Worm (Caenorhabditis elegans): ENCODE results near the gene D1079.1.

Gene D1079.1

DNA sequence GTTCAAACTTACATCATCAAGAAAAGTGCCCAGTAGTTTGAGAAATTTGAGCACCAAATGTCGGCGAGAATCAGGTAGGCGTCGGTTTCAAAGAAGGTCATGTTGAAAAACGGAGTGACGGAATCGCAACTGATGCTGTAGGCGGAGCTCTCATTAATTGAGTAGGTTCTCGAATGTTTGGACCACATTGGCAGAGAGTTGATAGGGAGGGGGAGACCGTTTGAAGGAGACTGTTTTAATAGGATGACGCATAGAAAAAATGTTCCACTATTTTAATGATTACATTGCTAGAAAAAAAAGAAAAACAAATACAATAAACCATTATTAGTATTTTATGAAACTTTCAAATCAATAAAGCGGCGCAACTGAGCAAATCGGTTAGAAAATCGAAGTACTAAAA, 39.8 kb upstream of the D1079.1 start, which contains the start of gene F14H12.17:
Gene F14H12.17 (minus strand): TSS at position 101 of the 400 bp plus-strand sequence.
- TF ChIP-seq lin-13 (GFP tag; optimal IDR thresholded peaks at IDR 0.05), result no peak

DNA sequence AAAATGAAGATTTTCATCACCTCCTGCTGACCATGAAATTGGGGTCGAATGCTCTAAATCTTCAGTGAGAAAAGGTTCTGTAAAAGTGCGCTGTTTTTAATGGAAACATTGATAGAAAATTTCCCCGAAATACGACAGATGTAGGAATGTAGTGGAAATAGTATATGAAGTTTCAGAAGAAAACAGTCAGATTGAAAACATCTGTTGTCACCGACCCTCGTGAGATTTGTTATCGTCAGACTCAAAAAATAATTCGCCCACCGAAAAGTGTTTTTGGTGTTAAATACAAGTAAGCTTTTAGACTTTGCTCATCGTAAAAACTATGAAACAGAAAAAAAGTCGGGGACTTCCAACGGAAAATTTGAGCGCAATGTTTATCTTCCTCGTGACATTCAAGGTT, 38.1 kb upstream of the D1079.1 start, which contains the start of gene F14H12.8:
Gene F14H12.8 (minus strand): TSS at position 101 of the 400 bp plus-strand sequence.
- TF ChIP-seq spr-3 (GFP tag; optimal IDR thresholded peaks at IDR 0.05), result no peak
- TF ChIP-seq F26F4.8 (GFP tag; conservative IDR thresholded peaks at IDR 0.05), result no peak

DNA sequence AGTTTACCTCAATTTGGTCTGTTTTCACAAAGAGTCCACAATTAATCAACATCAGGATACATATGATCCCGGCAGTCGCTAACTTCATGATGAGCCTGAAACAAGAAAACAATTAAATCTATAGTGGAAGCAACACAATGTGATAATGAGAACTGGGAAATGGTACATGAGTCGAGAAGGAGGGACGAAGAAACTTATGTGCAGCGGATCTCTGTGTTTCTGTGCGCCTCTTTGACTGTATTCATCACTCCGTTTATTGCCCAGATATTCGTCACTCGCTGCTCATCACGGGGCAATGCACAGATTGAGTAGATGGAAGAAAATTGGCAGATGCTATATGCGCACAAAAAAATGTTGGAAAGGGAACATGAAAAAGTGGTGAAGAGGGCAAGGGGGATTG, 36.7 kb upstream of the D1079.1 start, which contains the start of gene R160.3:
Gene R160.3 (minus strand): TSS at position 101 of the 400 bp plus-strand sequence.
- TF ChIP-seq ctbp-1 (GFP tag; IDR thresholded peaks at IDR 0.05), result no peak
- TF ChIP-seq hmg-1.1 (GFP tag; IDR thresholded peaks at IDR 0.05), result no peak
- TF ChIP-seq pha-4 (GFP tag; IDR thresholded peaks at IDR 0.05), result no peak
- no peak for TF ChIP-seq pha-4 (tag; optimal IDR thresholded peaks at IDR 0.05)
- TF ChIP-seq lin-1 (GFP tag; IDR thresholded peaks at IDR 0.05), result no peak
- TF ChIP-seq set-16 (GFP tag; IDR thresholded peaks at IDR 0.05), result no peak
- no peak for TF ChIP-seq T26A8.4 (GFP tag; IDR thresholded peaks at IDR 0.05)
- no peak for TF ChIP-seq fkh-10 (GFP tag; optimal IDR thresholded peaks at IDR 0.05)
- TF ChIP-seq rbr-2 (tag; optimal IDR thresholded peaks at IDR 0.05), result no peak
- no peak for TF ChIP-seq daf-12 (tag; optimal IDR thresholded peaks at IDR 0.05)
- TF ChIP-seq hlh-30 (tag; optimal IDR thresholded peaks at IDR 0.05; ENCODE audit: insufficient read depth), result no peak
- TF ChIP-seq nhr-77 (tag; optimal IDR thresholded peaks at IDR 0.05), result no peak
- no peak for TF ChIP-seq daf-8 (GFP tag; IDR thresholded peaks at IDR 0.05)
- TF ChIP-seq unc-39 (tag; optimal IDR thresholded peaks at IDR 0.05), result no peak
- no peak for TF ChIP-seq lir-3 (tag; optimal IDR thresholded peaks at IDR 0.05)
- TF ChIP-seq Y75B8A.6 (GFP tag; IDR thresholded peaks at IDR 0.05), result no peak
- TF ChIP-seq dpl-1 (GFP tag; optimal IDR thresholded peaks at IDR 0.05), result no peak
- TF ChIP-seq ceh-28 (tag; optimal IDR thresholded peaks at IDR 0.05), result no peak

DNA sequence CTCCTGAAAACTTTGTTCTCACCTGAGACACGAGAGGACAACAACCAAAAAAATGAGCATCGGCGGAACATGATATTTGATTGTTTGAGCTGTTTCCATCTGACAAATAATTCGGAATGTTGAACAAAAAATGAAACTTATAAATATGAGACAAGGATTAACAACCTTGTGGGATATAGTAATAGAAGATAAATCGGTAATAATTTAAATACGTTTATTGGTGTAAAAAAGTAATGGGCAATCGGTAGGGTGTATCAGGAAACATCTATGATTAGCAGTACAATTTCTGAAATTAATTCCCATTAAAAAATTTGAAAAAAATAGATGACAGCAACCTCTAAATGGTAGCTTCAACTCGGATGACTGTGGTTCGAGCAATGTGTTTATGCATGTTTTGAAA, 35.5 kb upstream of the D1079.1 start, which contains the start of gene R160.10:
Gene R160.10 (minus strand): TSS at position 101 of the 400 bp plus-strand sequence.
- TF ChIP-seq tra-1 (GFP tag; IDR thresholded peaks at IDR 0.05), result no peak
- TF ChIP-seq unc-62 (GFP tag; optimal IDR thresholded peaks at IDR 0.05 in 1 of 2), result peak in 1 of 2 experiments; percentile 36
- TF ChIP-seq unc-62 (tag; optimal IDR thresholded peaks at IDR 0.05), result no peak

DNA sequence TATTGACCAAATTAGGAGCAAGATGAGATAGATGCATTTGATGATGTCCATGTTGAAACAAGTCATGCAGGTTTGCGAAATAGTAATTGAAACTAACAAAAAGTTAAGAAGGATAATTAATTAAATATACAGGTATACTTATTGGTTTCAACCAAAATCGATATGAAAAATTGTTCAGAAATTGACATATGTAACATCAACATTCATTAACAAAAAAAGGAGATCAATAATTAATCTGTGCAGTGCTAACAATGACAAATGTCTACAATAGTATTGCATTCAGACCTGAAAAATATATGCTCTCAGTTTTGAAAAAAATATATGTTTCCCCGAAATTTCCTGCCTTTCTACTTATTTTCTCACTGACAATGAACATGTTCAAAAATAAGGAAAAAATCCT, 34.2 kb upstream of the D1079.1 start, which contains the start of gene R160.4:
Gene R160.4 (minus strand): TSS at position 101 of the 400 bp plus-strand sequence.
- no peak for TF ChIP-seq dmd-9 (GFP tag; IDR thresholded peaks at IDR 0.05)
- no peak for TF ChIP-seq ceh-82 (tag; optimal IDR thresholded peaks at IDR 0.05)
- no peak for TF ChIP-seq spr-1 (tag; optimal IDR thresholded peaks at IDR 0.05)
- TF ChIP-seq nhr-237 (tag; optimal IDR thresholded peaks at IDR 0.05), result no peak
- TF ChIP-seq zip-11 (GFP tag; IDR thresholded peaks at IDR 0.05), result no peak

DNA sequence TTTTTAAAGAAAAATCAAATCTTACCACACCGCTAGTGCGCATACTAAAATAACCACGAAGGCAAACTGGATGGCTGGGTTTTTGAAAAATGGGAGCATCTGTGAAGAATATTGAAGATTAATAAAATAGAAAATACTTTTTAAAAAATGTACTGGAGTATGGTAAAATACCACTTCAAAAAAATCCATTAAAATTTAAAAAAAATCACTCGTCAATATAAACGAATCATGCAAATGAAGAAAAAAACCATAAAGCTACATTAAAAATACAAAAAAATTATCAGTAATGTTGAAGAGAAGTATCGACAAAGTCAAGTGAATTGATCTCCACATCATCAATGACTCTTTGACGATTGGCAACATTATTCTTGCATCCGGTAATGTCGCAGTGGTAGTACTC, 32.2 kb upstream of the D1079.1 start, which contains the start of gene R160.5:
Gene R160.5 (minus strand): TSS at position 101 of the 400 bp plus-strand sequence.
- TF ChIP-seq lin-29 (GFP tag; IDR thresholded peaks at IDR 0.05) (no peak), F49E8.2 (tag; optimal IDR thresholded peaks at IDR 0.05; ENCODE audit: borderline replicate concordance) (no peak), nhr-10 (tag; optimal IDR thresholded peaks at IDR 0.05) (no peak), nhr-76 (tag; optimal IDR thresholded peaks at IDR 0.05) (no peak), mxl-3 (GFP tag; optimal IDR thresholded peaks at IDR 0.05) (no peak)
